Fruit fly (Drosophila melanogaster): ENCODE measurements around the gene CG15531.

The CG15531 gene

DNA sequence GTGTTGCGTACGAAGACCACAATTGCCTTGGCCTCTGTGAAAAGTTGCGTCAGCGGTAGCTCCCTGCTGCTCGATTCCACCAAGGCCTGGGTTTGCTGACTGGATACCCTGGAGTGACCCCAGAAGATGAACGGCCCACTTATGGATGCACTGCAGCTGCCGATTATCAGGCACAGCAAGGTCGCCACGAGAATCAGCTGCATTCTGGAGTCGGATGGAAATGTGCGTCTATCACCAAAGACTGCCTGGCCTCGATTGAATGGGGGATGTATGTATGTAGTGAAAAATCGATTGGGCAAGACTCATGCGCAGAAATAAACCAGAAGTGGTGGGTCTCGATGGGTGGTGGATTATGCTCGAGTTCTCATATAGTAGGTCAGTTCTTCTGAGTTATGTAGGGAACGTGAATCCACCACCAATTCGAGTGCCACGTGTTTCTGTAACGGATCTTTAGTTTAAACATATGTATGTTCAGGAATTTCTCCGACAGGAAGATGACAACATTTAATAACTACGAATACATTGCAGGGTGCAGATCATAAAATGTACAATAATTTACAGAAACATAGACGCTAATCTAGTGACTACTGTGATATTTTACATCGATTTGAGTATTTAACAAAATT is 29.8 kb downstream of the CG15531 start, which contains the start of gene VhaAC45RP (continued):
- no peak for TF ChIP-seq CG13894 (tag; optimal IDR thresholded peaks at IDR 0.05)
- TF ChIP-seq Dll (GFP tag; IDR thresholded peaks at IDR 0.05; ENCODE audit: partially characterized antibody), result no peak
- TF ChIP-seq gce (GFP tag; IDR thresholded peaks at IDR 0.05), result no peak
- TF ChIP-seq CG12299 (tag; optimal IDR thresholded peaks at IDR 0.05), result no peak
- TF ChIP-seq scrt (GFP tag; optimal IDR thresholded peaks at IDR 0.05), result no peak
- no peak for TF ChIP-seq C15 (GFP tag; IDR thresholded peaks at IDR 0.05)
- TF ChIP-seq E2f1 (GFP tag; IDR thresholded peaks at IDR 0.05), result no peak
- no peak for TF ChIP-seq z (GFP tag; IDR thresholded peaks at IDR 0.05)
- TF ChIP-seq CG18011 (GFP tag; optimal IDR thresholded peaks at IDR 0.05), result no peak
- no peak for TF ChIP-seq ci (GFP tag; IDR thresholded peaks at IDR 0.05)
- no peak for TF ChIP-seq sisA (GFP tag; IDR thresholded peaks at IDR 0.05)
- TF ChIP-seq tio (GFP tag; optimal IDR thresholded peaks at IDR 0.05), result no peak
- no peak for TF ChIP-seq CG10366 (GFP tag; IDR thresholded peaks at IDR 0.05)
- TF ChIP-seq mam (GFP tag; optimal IDR thresholded peaks at IDR 0.05), result no peak
- no peak for TF ChIP-seq Rfx (GFP tag; IDR thresholded peaks at IDR 0.05)
- peak; percentile 56 for TF ChIP-seq Med (GFP tag)
- no peak for TF ChIP-seq tap (tag; optimal IDR thresholded peaks at IDR 0.05)
- TF ChIP-seq Fer1 (GFP tag; optimal IDR thresholded peaks at IDR 0.05), result peak; percentile 23
- TF ChIP-seq luna (GFP tag; optimal IDR thresholded peaks at IDR 0.05), result no peak
- no peak for TF ChIP-seq CG1233 (GFP tag; optimal IDR thresholded peaks at IDR 0.05)
- no peak for TF ChIP-seq dmrt99B (tag; optimal IDR thresholded peaks at IDR 0.05)
- TF ChIP-seq Deaf1 (tag; optimal IDR thresholded peaks at IDR 0.05), result peak; percentile 26
- TF ChIP-seq Optix (GFP tag; IDR thresholded peaks at IDR 0.05), result no peak
- TF ChIP-seq CG18476 (GFP tag; optimal IDR thresholded peaks at IDR 0.05), result no peak
- no peak for TF ChIP-seq CG17912 (GFP tag; optimal IDR thresholded peaks at IDR 0.05)
- TF ChIP-seq CG14965 (GFP tag; optimal IDR thresholded peaks at IDR 0.05; ENCODE audit: borderline replicate concordance), result no peak
- no peak for TF ChIP-seq CG12769 (tag; optimal IDR thresholded peaks at IDR 0.05)
- no peak for TF ChIP-seq CG2889 (GFP tag; IDR thresholded peaks at IDR 0.05)
- TF ChIP-seq CG14667 (GFP tag; IDR thresholded peaks at IDR 0.05), result no peak
- TF ChIP-seq CG11093 (GFP tag; IDR thresholded peaks at IDR 0.05), result no peak
- TF ChIP-seq MBD-R2 (GFP tag; IDR thresholded peaks at IDR 0.05), result no peak
- no peak for TF ChIP-seq CTCF (GFP tag; optimal IDR thresholded peaks at IDR 0.05)
- TF ChIP-seq btn (GFP tag; optimal IDR thresholded peaks at IDR 0.05), result no peak
- peak in 1 of 2 experiments; percentile 20 for TF ChIP-seq Pdp1 (GFP tag; optimal IDR thresholded peaks at IDR 0.05)
- TF ChIP-seq Oli (tag; optimal IDR thresholded peaks at IDR 0.05), result no peak
- TF ChIP-seq toy (GFP tag; IDR thresholded peaks at IDR 0.05), result no peak
- TF ChIP-seq sd (tag; optimal IDR thresholded peaks at IDR 0.05), result peak; percentile 86
- TF ChIP-seq Doc2 (GFP tag; IDR thresholded peaks at IDR 0.05), result no peak
- no peak for TF ChIP-seq CG13296 (GFP tag; optimal IDR thresholded peaks at IDR 0.05)
- no peak for TF ChIP-seq Adf1 (GFP tag; IDR thresholded peaks at IDR 0.05)
- peak; percentile 28 for TF ChIP-seq Nf-YC (tag; optimal IDR thresholded peaks at IDR 0.05)
- TF ChIP-seq nerfin-1 (tag; optimal IDR thresholded peaks at IDR 0.05), result peak; percentile 99
- peak; percentile 2 for TF ChIP-seq CG15514 (GFP tag; optimal IDR thresholded peaks at IDR 0.05)
- no peak for TF ChIP-seq Lim3 (GFP tag; IDR thresholded peaks at IDR 0.05)
- TF ChIP-seq mirr (GFP tag; optimal IDR thresholded peaks at IDR 0.05), result no peak
- TF ChIP-seq pum (GFP tag; optimal IDR thresholded peaks at IDR 0.05), result no peak
- TF ChIP-seq CG6272 (GFP tag; IDR thresholded peaks at IDR 0.05), result no peak
- TF ChIP-seq Lhr (GFP tag; optimal IDR thresholded peaks at IDR 0.05), result no peak
- no peak for TF ChIP-seq Rx (GFP tag; IDR thresholded peaks at IDR 0.05)
- no peak for TF ChIP-seq Ssrp (tag; optimal IDR thresholded peaks at IDR 0.05)
- TF ChIP-seq CrebB (tag; optimal IDR thresholded peaks at IDR 0.05), result no peak
- peak; percentile 93 for TF ChIP-seq ewg (GFP tag; optimal IDR thresholded peaks at IDR 0.05)

Data from whole organism, embryonic.